Worm (Caenorhabditis elegans) whole organism, L4/young adult: ENCODE data around the gene trap-2.

Experiments
- W03F9.2 ChIP-seq: fragments of 150-350 bp; optimal IDR thresholded peaks from 2 replicates; lab custom pipeline; 2014; ENCODE audit warnings: missing biosample characterization, missing genetic modification characterization
- him-1 ChIP-seq: sonication (generic microtip); optimal IDR thresholded peaks from 2 replicates; lab custom pipeline; 2016; ENCODE audit warnings: missing genotype, missing genetic modification reagents, missing genetic modification characterization, missing compliant biosample characterization

DNA sequence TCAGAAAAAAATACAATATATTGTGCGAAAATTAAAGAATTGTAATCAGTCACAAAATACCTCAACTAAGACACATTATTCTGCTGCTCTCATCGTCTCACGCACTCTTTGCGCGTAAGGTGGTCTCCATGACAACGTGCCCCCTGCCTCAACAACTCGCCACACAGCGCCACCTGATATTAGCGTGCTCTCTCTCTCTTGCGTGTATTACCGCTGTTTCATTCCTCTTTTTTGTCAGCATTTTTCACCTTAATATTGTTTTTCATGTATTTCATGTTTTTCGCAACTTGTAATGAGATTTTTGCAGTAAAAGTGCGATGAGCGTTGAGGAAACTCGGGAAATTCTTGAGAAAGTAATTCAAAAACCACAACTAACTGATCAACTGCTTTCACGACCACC is 4.4 kb downstream of the trap-2 start, which contains the start of gene dyf-11:
- TF ChIP-seq him-1 (tag; lab: Kevin White, UChicago) (no peak), W03F9.2 (tag; lab: Kevin White, UChicago) (no peak)
